Fruit fly (Drosophila melanogaster) whole organism: ENCODE data around the gene Tango6.

Experiments
- CG8478 ChIP-seq: fragments of >200 bp; optimal IDR thresholded peaks from 2 replicates; lab custom pipeline; 2018; ENCODE audit warnings: inconsistent platforms
- EcR ChIP-seq, 2 experiments: fragments of >200 bp; optimal IDR thresholded peaks; 2 replicates each; lab custom pipeline; 2017; ENCODE audit warnings: missing biosample characterization in 2 of 2, missing genetic modification characterization in 2 of 2, missing genetic modification reagents in 2 of 2

- TF ChIP-seq EcR (GFP tag; optimal IDR thresholded peaks at IDR 0.05; lab: Kevin White, UChicago) (no peak), CG8478 (lab: Kevin White, UChicago) (no peak)
Measured at dm6 chr2L:18987078-18987895, 18.5 kb downstream of the Tango6 start, which contains the start of the genes Swip-1 and EMC5.
